Fruit fly (Drosophila melanogaster): Measurements from ENCODE around the gene Plp.

The Plp gene

DNA sequence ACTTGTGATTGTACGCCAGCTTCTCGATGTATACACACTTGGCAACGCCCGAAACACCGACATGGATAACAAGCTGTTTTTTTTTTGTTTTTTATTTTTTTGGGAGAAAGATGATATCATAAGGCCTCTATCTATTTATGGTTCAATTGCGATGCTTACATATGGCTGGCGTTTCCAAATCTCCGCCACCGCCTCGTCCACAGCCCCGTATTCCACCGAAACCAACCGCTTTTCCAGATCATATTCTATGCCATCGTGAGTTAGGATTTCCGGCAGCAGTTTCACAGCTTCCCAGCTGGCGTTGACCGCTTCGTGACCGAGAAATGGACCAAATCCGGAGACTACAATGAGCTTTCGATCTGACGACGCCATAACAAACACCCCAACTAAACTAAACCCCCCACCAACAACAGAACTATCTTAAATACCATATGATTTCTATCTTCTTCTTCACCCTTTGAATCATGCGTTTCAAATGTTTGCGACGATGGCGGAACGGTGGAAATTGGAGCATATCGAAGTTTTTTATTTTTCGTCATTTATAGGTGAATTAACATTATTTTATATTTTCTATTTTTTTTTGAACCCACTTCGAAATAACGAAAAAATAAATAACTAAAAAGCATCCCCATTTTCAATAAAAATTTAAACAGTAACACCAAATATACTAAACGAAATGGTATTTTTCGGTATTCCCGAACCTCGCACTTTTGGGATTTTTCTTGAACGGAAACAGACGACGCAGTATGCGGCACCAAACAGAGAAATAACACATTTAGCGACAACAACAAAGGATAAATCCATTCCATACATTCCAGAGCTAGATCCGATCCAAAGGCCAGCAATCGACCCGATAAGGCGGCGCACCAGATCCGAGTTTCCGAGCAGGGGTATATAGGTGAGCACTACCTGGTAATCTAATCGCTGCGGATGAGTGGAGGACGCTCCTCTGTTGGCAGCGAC lies 49.4 kb upstream of the Plp start, which contains the start of the genes CG32147 and Pex3 (continued):
- TF ChIP-seq Rfx (GFP tag; IDR thresholded peaks at IDR 0.05), result peak; percentile 7; the same call in 1 of the 2 replicates
- no peak for TF ChIP-seq disco-r (GFP tag; optimal IDR thresholded peaks at IDR 0.05)
- no peak for TF ChIP-seq CG17612 (GFP tag; IDR thresholded peaks at IDR 0.05)
- no peak for TF ChIP-seq zen (tag; optimal IDR thresholded peaks at IDR 0.05)
- TF ChIP-seq Sox102F (GFP tag; optimal IDR thresholded peaks at IDR 0.05), result no peak
- peak; percentile 22 for TF ChIP-seq Max (GFP tag; optimal IDR thresholded peaks at IDR 0.05)
- TF ChIP-seq CoRest (tag; optimal IDR thresholded peaks at IDR 0.05), result peak; percentile 40
- no peak for TF ChIP-seq abd-A (tag; optimal IDR thresholded peaks at IDR 0.05)
- TF ChIP-seq Pdp1 (GFP tag; optimal IDR thresholded peaks at IDR 0.05), result no peak
- no peak for TF ChIP-seq CG12744 (GFP tag; optimal IDR thresholded peaks at IDR 0.05)
- no peak for TF ChIP-seq C15 (GFP tag; IDR thresholded peaks at IDR 0.05)
- peak; percentile 96 for TF ChIP-seq Adf1 (GFP tag; IDR thresholded peaks at IDR 0.05)
- TF ChIP-seq chinmo (GFP tag; IDR thresholded peaks at IDR 0.05; ENCODE audit: partially characterized antibody), result 0 out of 4 replicates have a peak, but pooled peaks have one; percentile 26
- peak; percentile 70 for TF ChIP-seq kay (GFP tag; optimal IDR thresholded peaks at IDR 0.05)
- peak; percentile 70 for TF ChIP-seq pzg (GFP tag; optimal IDR thresholded peaks at IDR 0.05)
- no peak for TF ChIP-seq jumu (GFP tag; optimal IDR thresholded peaks at IDR 0.05)
- TF ChIP-seq prd (optimal IDR thresholded peaks at IDR 0.05), result no peak
- TF ChIP-seq prd (GFP tag; IDR thresholded peaks at IDR 0.05), result no peak
- no peak for TF ChIP-seq Dref (GFP tag; IDR thresholded peaks at IDR 0.05)
- peak; percentile 85 for TF ChIP-seq YL-1 (GFP tag; optimal IDR thresholded peaks at IDR 0.05)
- no peak for TF ChIP-seq CG18476 (GFP tag; optimal IDR thresholded peaks at IDR 0.05)
- TF ChIP-seq Poxn (GFP tag; IDR thresholded peaks at IDR 0.05), result no peak
- peak; percentile 45; the same call in 1 of the 2 replicates for TF ChIP-seq MBD-R2 (GFP tag; IDR thresholded peaks at IDR 0.05)
- peak; percentile 82 for TF ChIP-seq MESR4 (GFP tag; optimal IDR thresholded peaks at IDR 0.05)
- no peak for TF ChIP-seq CG6813 (GFP tag; optimal IDR thresholded peaks at IDR 0.05)
- TF ChIP-seq mirr (GFP tag; optimal IDR thresholded peaks at IDR 0.05), result peak; percentile 9
- TF ChIP-seq hth (optimal IDR thresholded peaks at IDR 0.05), result no peak
- TF ChIP-seq yki (optimal IDR thresholded peaks at IDR 0.05), result no peak
- TF ChIP-seq usp (GFP tag; optimal IDR thresholded peaks at IDR 0.05), result no peak
- no peak for TF ChIP-seq CG18011 (GFP tag; optimal IDR thresholded peaks at IDR 0.05)
- no peak for TF ChIP-seq Hey (tag; optimal IDR thresholded peaks at IDR 0.05)
- no peak for TF ChIP-seq CG16815 (GFP tag; optimal IDR thresholded peaks at IDR 0.05)
- no peak for TF ChIP-seq Doc3 (GFP tag; IDR thresholded peaks at IDR 0.05; ENCODE audit: partially characterized antibody)
- TF ChIP-seq cg (GFP tag; optimal IDR thresholded peaks at IDR 0.05), result peak; percentile 29
- no peak for TF ChIP-seq zfh2 (GFP tag; optimal IDR thresholded peaks at IDR 0.05)
- no peak for TF ChIP-seq esg (GFP tag; conservative IDR thresholded peaks at IDR 0.05)
- TF ChIP-seq Antp (GFP tag; optimal IDR thresholded peaks at IDR 0.05), result no peak
- no peak for TF ChIP-seq CG17186 (GFP tag; optimal IDR thresholded peaks at IDR 0.05)
- TF ChIP-seq CG11723 (GFP tag; optimal IDR thresholded peaks at IDR 0.05), result no peak
- TF ChIP-seq CG9797 (GFP tag; optimal IDR thresholded peaks at IDR 0.05), result peak; percentile 88
- TF ChIP-seq CG3407 (GFP tag; optimal IDR thresholded peaks at IDR 0.05), result no peak
- no peak for TF ChIP-seq E2f1 (GFP tag; IDR thresholded peaks at IDR 0.05)
- no peak for TF ChIP-seq Mad (GFP tag; optimal IDR thresholded peaks at IDR 0.05)
- TF ChIP-seq Hsf (GFP tag; optimal IDR thresholded peaks at IDR 0.05), result no peak

Data from whole organism, embryonic.